Worm (Caenorhabditis elegans) whole organism, late embryonic: ENCODE measurements around the gene mtss-1.

ENCODE experiments used
- K09A11.1 ChIP-seq: sonication (generic microtip); optimal IDR thresholded peaks from 2 replicates; lab custom pipeline; 2017; ENCODE audit warnings: antibody characterized with exemption, mild to moderate bottlenecking, missing genetic modification characterization, missing compliant biosample characterization; ENCODE audit not compliant: insufficient read depth
- ama-1 ChIP-seq: fragments of 150-350 bp; optimal IDR thresholded peaks from 2 replicates; lab custom pipeline; 2014
- ceh-14 ChIP-seq: sonication (generic microtip); optimal IDR thresholded peaks from 2 replicates; lab custom pipeline; 2016; ENCODE audit warnings: missing genotype, missing genetic modification characterization, missing compliant biosample characterization
- ceh-6 ChIP-seq: fragments of 200-800 bp; sonication (Bioruptor generic); optimal IDR thresholded peaks from 2 replicates; lab custom pipeline; 2018; ENCODE audit warnings: mild to moderate bottlenecking, missing genetic modification characterization, missing compliant biosample characterization
- dve-1 ChIP-seq: sonication (generic microtip); optimal IDR thresholded peaks from 2 replicates; lab custom pipeline; 2017; ENCODE audit warnings: antibody characterized with exemption, mild to moderate bottlenecking, missing genetic modification characterization, missing compliant biosample characterization
- eyg-1 ChIP-seq: sonication (generic microtip); optimal IDR thresholded peaks from 2 replicates; lab custom pipeline; 2016; ENCODE audit warnings: missing genotype, missing genetic modification characterization, missing compliant biosample characterization
- hlh-15 ChIP-seq: sonication (generic microtip); optimal IDR thresholded peaks from 2 replicates; lab custom pipeline; 2016; ENCODE audit warnings: missing genetic modification characterization, missing compliant biosample characterization
- hlh-8 ChIP-seq: sonication (generic microtip); optimal IDR thresholded peaks from 2 replicates; lab custom pipeline; 2016; ENCODE audit warnings: missing genotype, missing genetic modification characterization, missing compliant biosample characterization
- pqm-1 ChIP-seq: sonication (generic microtip); optimal IDR thresholded peaks from 2 replicates; lab custom pipeline; 2016; ENCODE audit warnings: missing genetic modification characterization, missing compliant biosample characterization
- unc-86 ChIP-seq: sonication (generic microtip); optimal IDR thresholded peaks from 2 replicates; lab custom pipeline; 2016; ENCODE audit warnings: missing genetic modification characterization, missing compliant biosample characterization

ce11 chrIII:8745214-8745613, 22.9 kb upstream of the mtss-1 start:
- TF ChIP-seq ceh-14 (tag; lab: Kevin White, UChicago) (no peak), ceh-6 (no peak), hlh-8 (tag; lab: Kevin White, UChicago) (no peak), pqm-1 (tag; lab: Kevin White, UChicago) (no peak), K09A11.1 (no peak), hlh-15 (tag; lab: Kevin White, UChicago) (no peak), ama-1 (lab: Kevin White, UChicago) (no peak), dve-1 (tag; lab: Kevin White, UChicago) (no peak), unc-86 (tag; lab: Kevin White, UChicago) (no peak), eyg-1 (no peak)
